Worm (Caenorhabditis elegans) whole organism, L4/young adult: ENCODE data around the gene idpa-3.

ENCODE experiments used
- W03F9.2 ChIP-seq: fragments of 150-350 bp; optimal IDR thresholded peaks from 2 replicates; lab custom pipeline; 2014; ENCODE audit warnings: missing biosample characterization, missing genetic modification characterization
- him-1 ChIP-seq: sonication (generic microtip); optimal IDR thresholded peaks from 2 replicates; lab custom pipeline; 2016; ENCODE audit warnings: missing genotype, missing genetic modification reagents, missing genetic modification characterization, missing compliant biosample characterization

DNA sequence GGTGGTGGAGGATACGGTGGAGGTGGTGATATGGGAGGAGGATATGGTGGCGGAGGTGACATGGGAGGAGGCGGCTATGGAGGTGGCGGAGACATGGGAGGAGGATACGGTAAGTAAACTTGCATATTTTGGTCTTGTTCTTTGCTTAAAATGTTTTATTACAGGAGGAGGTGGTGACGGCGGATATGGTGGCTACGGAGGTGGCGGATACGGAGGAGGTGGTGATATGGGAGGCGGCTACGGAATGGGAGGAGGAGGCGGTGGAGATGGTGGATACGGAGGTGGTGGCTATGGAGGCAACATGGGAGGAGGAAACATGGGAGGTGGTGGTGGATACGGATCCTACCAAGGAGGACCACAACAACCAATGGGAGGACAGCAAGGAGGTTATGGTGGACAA, 354 bp downstream of the idpa-3 start:
- TF ChIP-seq him-1 (tag; lab: Kevin White, UChicago): no peak
- no peak for TF ChIP-seq W03F9.2 (tag; lab: Kevin White, UChicago)
